Fruit fly (Drosophila melanogaster): ENCODE results near the gene rdgB.

The rdgB gene

DNA sequence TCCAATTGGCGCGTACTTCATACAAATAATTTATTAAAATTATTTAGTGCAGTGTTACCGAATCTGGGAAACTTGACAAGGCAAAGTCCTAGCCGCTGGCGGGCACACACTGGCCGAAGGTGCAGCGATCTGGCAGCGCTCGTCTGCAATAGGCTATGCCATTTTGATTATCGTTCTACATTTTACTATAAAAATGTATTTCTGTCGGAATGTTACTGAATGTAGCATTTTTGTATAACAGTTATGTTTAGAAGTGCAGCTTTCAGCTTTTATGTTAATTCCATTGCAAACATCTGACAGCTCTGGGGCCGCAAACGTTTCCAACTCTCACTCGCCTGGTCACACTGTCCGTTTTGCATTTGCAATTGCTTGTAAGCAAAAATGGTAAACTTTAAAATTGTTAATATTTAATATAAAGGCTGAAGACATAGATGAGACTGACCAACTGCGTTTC is 17.9 kb upstream of the rdgB start, which contains the start of gene Grip91:
Grip91 (minus strand) TSS at position 85 of the 454 bp plus-strand sequence.
- no peak for TF ChIP-seq lmd (GFP tag; IDR thresholded peaks at IDR 0.05)
- peak; percentile 4 for TF ChIP-seq CG34376 (GFP tag; optimal IDR thresholded peaks at IDR 0.05)
- TF ChIP-seq TFAM (GFP tag; optimal IDR thresholded peaks at IDR 0.05), result no peak
- TF ChIP-seq CG12659 (GFP tag; optimal IDR thresholded peaks at IDR 0.05), result peak; percentile 74
- peak; percentile 10 for TF ChIP-seq gem (tag; optimal IDR thresholded peaks at IDR 0.05)
- no peak for TF ChIP-seq CG31224 (GFP tag; IDR thresholded peaks at IDR 0.05)
- TF ChIP-seq NK7.1 (GFP tag; optimal IDR thresholded peaks at IDR 0.05), result no peak
- no peak for TF ChIP-seq D (optimal IDR thresholded peaks at IDR 0.05)
- TF ChIP-seq D (GFP tag; optimal IDR thresholded peaks at IDR 0.05), result no peak
- peak; percentile 65 for TF ChIP-seq CG1603 (tag; optimal IDR thresholded peaks at IDR 0.05)
- no peak for TF ChIP-seq scrt (GFP tag; optimal IDR thresholded peaks at IDR 0.05)
- TF ChIP-seq CG8089 (GFP tag; optimal IDR thresholded peaks at IDR 0.05), result no peak
- peak; percentile 93 for TF ChIP-seq Sin3A (optimal IDR thresholded peaks at IDR 0.05)
- TF ChIP-seq E2f2 (GFP tag; IDR thresholded peaks at IDR 0.05), result peak; percentile 77
- TF ChIP-seq CG10321 (GFP tag; IDR thresholded peaks at IDR 0.05), result no peak
- peak; percentile 25 for TF ChIP-seq NC2β (GFP tag; optimal IDR thresholded peaks at IDR 0.05)
- TF ChIP-seq Hr51 (GFP tag; optimal IDR thresholded peaks at IDR 0.05), result no peak
- TF ChIP-seq Med (GFP tag), result peak; percentile 83
- no peak for TF ChIP-seq CG12071 (GFP tag; optimal IDR thresholded peaks at IDR 0.05)
- peak; percentile 54 for TF ChIP-seq nmo (GFP tag; optimal IDR thresholded peaks at IDR 0.05)
- TF ChIP-seq Elba2 (GFP tag; optimal IDR thresholded peaks at IDR 0.05), result peak; percentile 87
- TF ChIP-seq sens (GFP tag), result peak; percentile 71
- TF ChIP-seq fd3F (GFP tag; optimal IDR thresholded peaks at IDR 0.05), result no peak
- no peak; the same call in 1 of the 2 replicates for TF ChIP-seq hbn (GFP tag; IDR thresholded peaks at IDR 0.05; ENCODE audit: partially characterized antibody)
- peak in 1 of 2 experiments; percentile 7 for TF ChIP-seq Trl (optimal IDR thresholded peaks at IDR 0.05)
- no peak for TF ChIP-seq Trl (GFP tag; optimal IDR thresholded peaks at IDR 0.05)
- no peak for TF ChIP-seq cwo (GFP tag; optimal IDR thresholded peaks at IDR 0.05)
- no peak for TF ChIP-seq CG17186 (GFP tag; optimal IDR thresholded peaks at IDR 0.05)
- TF ChIP-seq tap (tag; optimal IDR thresholded peaks at IDR 0.05), result no peak
- TF ChIP-seq Ets97D (GFP tag; optimal IDR thresholded peaks at IDR 0.05), result peak; percentile 67
- TF ChIP-seq tna (GFP tag; IDR thresholded peaks at IDR 0.05; ENCODE audit: partially characterized antibody), result no peak
- TF ChIP-seq CG6765 (GFP tag; optimal IDR thresholded peaks at IDR 0.05), result peak; percentile 6
- no peak for TF ChIP-seq cg (GFP tag; optimal IDR thresholded peaks at IDR 0.05)
- TF ChIP-seq CG9932 (GFP tag; IDR thresholded peaks at IDR 0.05), result peak; percentile 10; the same call in 1 of the 2 replicates
- TF ChIP-seq mirr (GFP tag; optimal IDR thresholded peaks at IDR 0.05), result no peak
- TF ChIP-seq B-H1 (GFP tag; IDR thresholded peaks at IDR 0.05), result no peak
- no peak for TF ChIP-seq CG15011 (GFP tag; optimal IDR thresholded peaks at IDR 0.05)
- TF ChIP-seq CG3847 (GFP tag; IDR thresholded peaks at IDR 0.05), result peak; percentile 78
- TF ChIP-seq Hr78 (GFP tag; optimal IDR thresholded peaks at IDR 0.05), result no peak
- peak; percentile 48; the same call in 1 of the 2 replicates for TF ChIP-seq Scr (GFP tag; IDR thresholded peaks at IDR 0.05; ENCODE audit: partially characterized antibody)
- TF ChIP-seq CG13624 (GFP tag; optimal IDR thresholded peaks at IDR 0.05), result peak; percentile 22
- no peak for TF ChIP-seq kni (GFP tag; optimal IDR thresholded peaks at IDR 0.05)
- TF ChIP-seq CG4854 (GFP tag; optimal IDR thresholded peaks at IDR 0.05), result no peak
- TF ChIP-seq CG4707 (GFP tag; optimal IDR thresholded peaks at IDR 0.05), result no peak
- TF ChIP-seq bsh (GFP tag; optimal IDR thresholded peaks at IDR 0.05), result no peak
- TF ChIP-seq CG1602 (GFP tag; optimal IDR thresholded peaks at IDR 0.05), result no peak
- TF ChIP-seq pb (GFP tag; optimal IDR thresholded peaks at IDR 0.05), result no peak
- TF ChIP-seq CrebB (tag; optimal IDR thresholded peaks at IDR 0.05), result no peak
- peak; percentile 78 for TF ChIP-seq phol (tag; optimal IDR thresholded peaks at IDR 0.05)
- TF ChIP-seq CG17829 (tag; optimal IDR thresholded peaks at IDR 0.05), result peak; percentile 33
- TF ChIP-seq CG13894 (tag; optimal IDR thresholded peaks at IDR 0.05), result peak; percentile 1
